Worm (Caenorhabditis elegans): ENCODE data around the gene Y44A6D.3.

Y44A6D.3 gene

DNA sequence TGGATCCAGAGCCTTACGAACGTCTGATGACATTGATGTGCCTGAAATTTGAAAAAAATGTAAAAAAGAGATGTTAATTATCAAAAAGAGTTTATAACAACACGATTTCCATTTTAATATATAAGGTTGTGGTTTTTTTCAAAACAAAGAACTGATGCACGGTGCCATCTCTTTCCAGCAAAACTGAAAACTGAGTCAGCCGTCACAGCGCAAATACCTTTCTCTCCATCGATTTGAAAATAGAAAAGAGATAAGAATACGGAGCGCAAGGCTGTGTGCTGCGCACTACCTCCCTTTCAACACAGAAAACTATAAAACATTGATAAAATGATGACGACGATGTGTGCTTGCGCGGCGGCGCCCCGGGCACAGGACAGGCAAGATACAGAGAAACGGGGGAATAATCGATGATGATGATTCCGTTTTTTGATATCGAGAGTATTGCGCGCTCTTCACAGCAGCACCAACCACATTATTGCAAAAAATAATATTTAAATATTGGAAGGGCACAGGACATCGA is at the start of gene Y44A6D.3:
Y44A6D.3 (minus strand) TSS at position 51 of the 520 bp plus-strand sequence.
- TF ChIP-seq madf-3 (GFP tag; IDR thresholded peaks at IDR 0.05): no peak
- TF ChIP-seq madf-10 (tag; optimal IDR thresholded peaks at IDR 0.05): peak; percentile 10
- TF ChIP-seq nhr-80 (tag; optimal IDR thresholded peaks at IDR 0.05): peak; percentile 65
- peak; percentile 22 for TF ChIP-seq attf-5 (GFP tag; optimal IDR thresholded peaks at IDR 0.05)
- no peak for TF ChIP-seq unc-62 (GFP tag; optimal IDR thresholded peaks at IDR 0.05)
- TF ChIP-seq him-1 (tag; optimal IDR thresholded peaks at IDR 0.05): no peak
- no peak for TF ChIP-seq F52B5.7 (tag; optimal IDR thresholded peaks at IDR 0.05)
- no peak for TF ChIP-seq Y67H2A.10 (GFP tag; conservative IDR thresholded peaks at IDR 0.05)
- no peak for TF ChIP-seq F39B2.1 (GFP tag; IDR thresholded peaks at IDR 0.05)
- TF ChIP-seq cebp-1 (GFP tag; IDR thresholded peaks at IDR 0.05): no peak
- peak; percentile 24 for TF ChIP-seq cebp-1 (tag; optimal IDR thresholded peaks at IDR 0.05)
- TF ChIP-seq atf-7 (tag; optimal IDR thresholded peaks at IDR 0.05): peak; percentile 31

- TF ChIP-seq F39B2.1 (GFP tag; IDR thresholded peaks at IDR 0.05) (no peak), chd-7 (tag; optimal IDR thresholded peaks at IDR 0.05) (no peak), F22D6.2 (tag; optimal IDR thresholded peaks at IDR 0.05) (no peak), zim-3 (tag; optimal IDR thresholded peaks at IDR 0.05) (peak; percentile 18), snpc-1.1 (tag; optimal IDR thresholded peaks at IDR 0.05; ENCODE audit: insufficient read depth) (no peak), him-1 (tag; optimal IDR thresholded peaks at IDR 0.05) (peak; percentile 50), ama-1 (optimal IDR thresholded peaks at IDR 0.05) (no peak), ama-1 (GFP tag; optimal IDR thresholded peaks at IDR 0.05) (peak in 1 of 2 experiments; percentile 47), lin-54 (GFP tag; optimal IDR thresholded peaks at IDR 0.05) (no peak), lin-26 (GFP tag; IDR thresholded peaks at IDR 0.05) (0 out of 2 replicates have a peak, but pooled peaks have one; percentile 12), unc-130 (GFP tag; optimal IDR thresholded peaks at IDR 0.05) (peak; percentile 2), ekl-4 (GFP tag; IDR thresholded peaks at IDR 0.05) (0 out of 2 replicates have a peak, but pooled peaks have one; percentile 27), hsf-1 (GFP tag; IDR thresholded peaks at IDR 0.05) (peak; percentile 58; the same call in 1 of the 2 replicates), B0336.3 (GFP tag; IDR thresholded peaks at IDR 0.05) (peak; percentile 27; the same call in 1 of the 2 replicates), Y95B8A.8 (GFP tag; IDR thresholded peaks at IDR 0.05) (0 out of 2 replicates have a peak, but pooled peaks have one; percentile 13)
These were observed 49.3 kb upstream of the Y44A6D.3 start for ce11 chrV:20841484-20841883.

DNA sequence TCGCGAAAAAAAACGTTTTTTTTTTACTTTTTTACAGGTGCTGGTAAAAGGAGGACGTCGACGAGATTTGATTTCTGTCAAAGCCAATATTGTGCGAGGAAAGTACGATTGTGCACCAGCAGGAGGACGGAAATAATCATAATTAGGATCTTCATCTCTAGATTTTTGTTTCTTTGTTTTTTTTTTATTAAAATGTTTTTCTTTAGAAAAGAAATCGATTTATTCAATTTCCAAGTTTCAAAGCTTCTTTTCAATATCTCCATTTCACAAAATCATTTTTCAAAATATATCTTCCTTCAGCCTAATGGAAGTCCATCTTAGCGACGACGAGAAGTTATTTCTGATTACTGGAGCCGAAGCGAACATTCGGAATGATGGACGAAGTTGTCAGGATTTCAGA is 46.3 kb upstream of the Y44A6D.3 start, which contains the start of gene exos-7:
exos-7 (plus strand) TSS at position 301 of the 400 bp plus-strand sequence.
- TF ChIP-seq lsl-1 (GFP tag; optimal IDR thresholded peaks at IDR 0.05) (no peak), bed-2 (GFP tag; IDR thresholded peaks at IDR 0.05) (no peak), snpc-1.1 (tag; optimal IDR thresholded peaks at IDR 0.05; ENCODE audit: insufficient read depth) (no peak), F57C9.4 (tag; optimal IDR thresholded peaks at IDR 0.05) (no peak), D2030.7 (GFP tag; IDR thresholded peaks at IDR 0.05) (no peak; the same call in 1 of the 2 replicates), somi-1 (GFP tag; optimal IDR thresholded peaks at IDR 0.05) (no peak), unc-130 (GFP tag; optimal IDR thresholded peaks at IDR 0.05) (no peak), B0261.1 (tag; optimal IDR thresholded peaks at IDR 0.05) (no peak), unc-62 (GFP tag; optimal IDR thresholded peaks at IDR 0.05) (no peak), T26A5.8 (tag; optimal IDR thresholded peaks at IDR 0.05) (no peak), pbrm-1 (GFP tag; IDR thresholded peaks at IDR 0.05) (no peak), F39B2.1 (GFP tag; IDR thresholded peaks at IDR 0.05) (no peak), madf-8 (GFP tag; conservative IDR thresholded peaks at IDR 0.05) (no peak), pha-4 (tag; optimal IDR thresholded peaks at IDR 0.05) (no peak), akir-1 (GFP tag; optimal IDR thresholded peaks at IDR 0.05) (no peak), bed-1 (GFP tag; IDR thresholded peaks at IDR 0.05) (no peak), ets-4 (GFP tag; optimal IDR thresholded peaks at IDR 0.05) (no peak)

Data from whole organism, young adult.